Worm (Caenorhabditis elegans) whole organism, L2 larva: ENCODE measurements around the gene cnk-1.
A peak's percentile ranks its signal among the peaks of the same experiment; 100 is the strongest.
"Not testable (repeated sequence)": the region's sequence is repeated elsewhere in the genome, so short reads cannot be mapped to it uniquely, and the experiment has no call there.

Experiments used
- F13H6.1 ChIP-seq: sonication (generic microtip); optimal IDR thresholded peaks from 2 replicates; lab custom pipeline; 2016; ENCODE audit warnings: missing genetic modification characterization, missing compliant biosample characterization
- alr-1 ChIP-seq: fragments of 150-350 bp; optimal IDR thresholded peaks from 2 replicates; lab custom pipeline; 2014; ENCODE audit warnings: missing biosample characterization, missing genetic modification characterization
- ama-1 ChIP-seq: fragments of 150-350 bp; optimal IDR thresholded peaks from 2 replicates; lab custom pipeline; 2018; ENCODE audit warnings: inconsistent platforms
- blmp-1 ChIP-seq: sonication (generic microtip); optimal IDR thresholded peaks from 2 replicates; lab custom pipeline; 2017; ENCODE audit warnings: missing genetic modification characterization, mild to moderate bottlenecking, missing compliant biosample characterization, antibody characterized with exemption, moderate library complexity; ENCODE audit not compliant: insufficient read depth
- ceh-16 ChIP-seq: fragments of 150-350 bp; optimal IDR thresholded peaks from 2 replicates; lab custom pipeline; 2014; ENCODE audit warnings: missing biosample characterization, missing genetic modification characterization
- egl-27 ChIP-seq: sonication (generic microtip); optimal IDR thresholded peaks from 3 replicates; lab custom pipeline; 2017; ENCODE audit warnings: missing biosample characterization, missing genetic modification reagents, missing genetic modification characterization
- elt-1 ChIP-seq: fragments of 150-350 bp; optimal IDR thresholded peaks from 2 replicates; lab custom pipeline; 2014; ENCODE audit warnings: missing biosample characterization, missing genetic modification characterization
- fos-1 ChIP-seq: fragments of 150-350 bp; optimal IDR thresholded peaks from 2 replicates; lab custom pipeline; 2014; ENCODE audit warnings: missing biosample characterization, missing genetic modification characterization
- gmeb-1 ChIP-seq: fragments of 150-350 bp; optimal IDR thresholded peaks from 2 replicates; lab custom pipeline; 2014; ENCODE audit warnings: missing biosample characterization, missing genetic modification characterization
- lin-11 ChIP-seq: fragments of 150-350 bp; sonication (generic microtip); optimal IDR thresholded peaks from 2 replicates; lab custom pipeline; 2014; ENCODE audit warnings: missing biosample characterization, missing genetic modification characterization, inconsistent platforms, mixed read lengths
- lin-13 ChIP-seq: fragments of 150-350 bp; optimal IDR thresholded peaks from 2 replicates; lab custom pipeline; 2014; ENCODE audit warnings: missing biosample characterization, missing genetic modification reagents, missing genetic modification characterization
- lin-39 ChIP-seq: fragments of 150-350 bp; optimal IDR thresholded peaks from 2 replicates; lab custom pipeline; 2014; ENCODE audit warnings: missing biosample characterization, missing genetic modification reagents, missing genetic modification characterization
- lsy-2 ChIP-seq, 2 experiments: fragments of 150-350 bp in 1 of 2; sonication (generic microtip) in 1 of 2; optimal IDR thresholded peaks; 2 replicates each; lab custom pipeline; 2014 to 2017; ENCODE audit warnings: missing biosample characterization in 2 of 2, missing genetic modification characterization in 2 of 2
- mab-5 ChIP-seq: fragments of 150-350 bp; optimal IDR thresholded peaks from 2 replicates; lab custom pipeline; 2014; ENCODE audit warnings: missing biosample characterization, missing genetic modification characterization
- mbf-1 ChIP-seq: sonication (generic microtip); optimal IDR thresholded peaks from 2 replicates; lab custom pipeline; 2017; ENCODE audit warnings: missing biosample characterization, missing genetic modification characterization
- mdl-1 ChIP-seq, 2 experiments: fragments of 150-350 bp in 1 of 2; sonication (generic microtip) in 1 of 2; optimal IDR thresholded peaks; 2 replicates each; lab custom pipeline; 2017; ENCODE audit warnings: missing biosample characterization in 2 of 2, missing genetic modification characterization in 2 of 2
- nhr-10 ChIP-seq: sonication (generic microtip); optimal IDR thresholded peaks from 2 replicates; lab custom pipeline; 2017; ENCODE audit warnings: missing biosample characterization, missing genetic modification characterization
- nhr-12 ChIP-seq: fragments of 150-350 bp; optimal IDR thresholded peaks from 2 replicates; lab custom pipeline; 2014; ENCODE audit warnings: missing biosample characterization, missing genetic modification characterization
- nhr-129 ChIP-seq: fragments of 150-350 bp; optimal IDR thresholded peaks from 2 replicates; lab custom pipeline; 2014; ENCODE audit warnings: missing biosample characterization, missing genetic modification characterization
- nhr-21 ChIP-seq: fragments of 150-350 bp; optimal IDR thresholded peaks from 2 replicates; lab custom pipeline; 2014; ENCODE audit warnings: missing biosample characterization, missing genetic modification characterization
- nhr-237 ChIP-seq: fragments of 150-350 bp; optimal IDR thresholded peaks from 2 replicates; lab custom pipeline; 2014; ENCODE audit warnings: missing biosample characterization, missing genetic modification characterization
- nhr-25 ChIP-seq: fragments of 150-350 bp; sonication (generic microtip); optimal IDR thresholded peaks from 3 replicates; lab custom pipeline; 2014; ENCODE audit warnings: missing biosample characterization, missing genetic modification characterization
- nhr-6 ChIP-seq: fragments of 150-350 bp; optimal IDR thresholded peaks from 2 replicates; lab custom pipeline; 2014; ENCODE audit warnings: missing biosample characterization, missing genetic modification characterization
- nhr-77 ChIP-seq: fragments of 150-350 bp; optimal IDR thresholded peaks from 2 replicates; lab custom pipeline; 2014; ENCODE audit warnings: missing biosample characterization, missing genetic modification characterization
- peb-1 ChIP-seq: fragments of 150-350 bp; optimal IDR thresholded peaks from 2 replicates; lab custom pipeline; 2014; ENCODE audit warnings: missing biosample characterization, missing genetic modification characterization
- sem-4 ChIP-seq: fragments of 150-350 bp; optimal IDR thresholded peaks from 2 replicates; lab custom pipeline; 2014; ENCODE audit warnings: missing biosample characterization, missing genetic modification reagents, missing genetic modification characterization
- skn-1 ChIP-seq: sonication (generic microtip); optimal IDR thresholded peaks from 2 replicates; lab custom pipeline; 2017; ENCODE audit warnings: missing biosample characterization, missing genetic modification characterization
- sma-3 ChIP-seq: sonication (generic microtip); optimal IDR thresholded peaks from 2 replicates; lab custom pipeline; 2016; ENCODE audit warnings: missing genetic modification reagents, missing genetic modification characterization, missing compliant biosample characterization
- snpc-4 ChIP-seq: fragments of 150-350 bp; optimal IDR thresholded peaks from 2 replicates; lab custom pipeline; 2014; ENCODE audit warnings: missing biosample characterization, missing genetic modification characterization
- zag-1 ChIP-seq: fragments of 150-350 bp; optimal IDR thresholded peaks from 2 replicates; lab custom pipeline; 2014; ENCODE audit warnings: missing biosample characterization, missing genetic modification characterization

The cnk-1 gene

ce11 chrIII:10221860-10222259 is 49.2 kb upstream of the cnk-1 start, which contains the start of gene Y70G10A.4:
Gene Y70G10A.4, plus strand, starts transcription at chrIII:10222160.
- not testable (repeated sequence) for TF ChIP-seq ceh-16 (tag; lab: Kevin White, UChicago); F13H6.1 (tag; lab: Kevin White, UChicago); sma-3 (GFP tag; lab: Kevin White, UChicago)

- TF ChIP-seq snpc-4 = no peak
- no peak for TF ChIP-seq gmeb-1 (tag; lab: Kevin White, UChicago)
- no peak for TF ChIP-seq ceh-16 (tag; lab: Kevin White, UChicago)
- TF ChIP-seq nhr-10 (tag; lab: Kevin White, UChicago) = no peak
- TF ChIP-seq lin-11 = no peak
- TF ChIP-seq nhr-21 = no peak
- TF ChIP-seq lsy-2 (tag; optimal IDR thresholded peaks at IDR 0.05; lab: Kevin White, UChicago) = no peak
- no peak for TF ChIP-seq lin-13 (GFP tag; lab: Kevin White, UChicago)
- no peak for TF ChIP-seq alr-1 (tag; lab: Kevin White, UChicago)
- TF ChIP-seq lin-39 = no peak
- no peak for TF ChIP-seq mab-5 (tag; lab: Kevin White, UChicago)
- TF ChIP-seq nhr-25 (tag; lab: Kevin White, UChicago) = no peak
- no peak for TF ChIP-seq ama-1 (lab: Kevin White, UChicago)
- no peak for TF ChIP-seq sem-4 (tag; lab: Kevin White, UChicago)
- TF ChIP-seq mdl-1 (tag; optimal IDR thresholded peaks at IDR 0.05; lab: Kevin White, UChicago) = no peak
- no peak for TF ChIP-seq elt-1 (tag; lab: Kevin White, UChicago)
- no peak for TF ChIP-seq peb-1 (tag; lab: Kevin White, UChicago)
- no peak for TF ChIP-seq nhr-77
These were observed 39.4 kb upstream of the cnk-1 start for ce11 chrIII:10231641-10232040.

DNA sequence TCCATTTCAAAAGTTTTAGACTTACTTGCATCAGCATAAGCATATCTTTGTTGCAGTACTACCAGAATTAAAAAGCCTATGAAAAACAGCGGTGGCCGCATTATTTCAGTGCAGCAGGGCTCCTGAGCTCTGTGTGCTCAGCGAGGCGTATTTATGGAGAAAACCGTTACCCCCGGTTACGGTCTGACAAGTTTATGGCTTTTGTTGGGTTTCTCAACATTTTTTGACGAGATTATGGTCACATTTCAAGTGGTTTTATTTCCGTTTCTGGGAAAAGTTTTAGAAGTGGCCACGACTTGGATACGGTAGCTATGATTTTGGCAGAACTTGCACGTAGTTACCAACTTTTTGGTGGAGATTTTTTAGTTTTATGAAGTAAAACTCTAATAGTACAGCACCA is 37.1 kb upstream of the cnk-1 start, which contains the start of gene paml-1:
Gene paml-1, minus strand, starts transcription at position 101 of the 400 bp plus-strand sequence.
- TF ChIP-seq lsy-2 (tag; optimal IDR thresholded peaks at IDR 0.05; lab: Kevin White, UChicago) (no peak), nhr-10 (tag; lab: Kevin White, UChicago) (no peak), mab-5 (tag; lab: Kevin White, UChicago) (no peak), nhr-237 (tag; lab: Kevin White, UChicago) (no peak), zag-1 (tag; lab: Kevin White, UChicago) (no peak), nhr-25 (tag; lab: Kevin White, UChicago) (no peak), nhr-6 (tag; lab: Kevin White, UChicago) (no peak), nhr-129 (no peak), egl-27 (no peak), gmeb-1 (tag; lab: Kevin White, UChicago) (no peak)

DNA sequence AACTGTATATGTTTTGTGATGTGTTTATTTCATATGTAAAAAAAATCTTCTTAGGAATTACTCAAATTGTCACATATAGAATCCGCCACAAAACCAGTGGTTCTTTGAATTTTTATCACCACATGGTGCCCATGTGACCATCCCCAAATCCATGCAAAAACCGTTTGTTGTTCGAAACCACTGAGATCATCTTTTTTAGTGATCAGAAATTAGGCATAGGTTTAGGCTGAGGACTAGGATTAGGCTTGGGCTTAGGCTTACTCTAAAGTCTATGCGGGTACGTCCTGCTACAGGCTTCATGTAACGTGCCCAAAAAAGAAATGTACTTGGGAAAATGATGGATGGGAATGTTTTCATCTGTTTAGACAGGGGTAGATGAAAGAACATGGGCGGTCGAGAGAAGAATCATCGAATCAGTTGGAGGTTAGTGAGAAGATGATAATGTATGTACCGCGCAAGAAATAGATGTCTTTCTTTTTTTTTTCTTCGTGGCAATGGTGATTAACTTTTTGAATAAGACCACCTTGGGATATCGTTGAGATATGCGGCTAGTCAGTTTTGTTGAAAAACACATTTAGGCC is 34.7 kb upstream of the cnk-1 start:
- no peak for TF ChIP-seq sem-4 (tag; lab: Kevin White, UChicago)
- peak; percentile 9 for TF ChIP-seq fos-1 (tag; lab: Kevin White, UChicago)
- TF ChIP-seq ceh-16 (tag; lab: Kevin White, UChicago) = no peak
- TF ChIP-seq nhr-21 = peak; percentile 11
- TF ChIP-seq, all 48 proteins: peak for 2

DNA sequence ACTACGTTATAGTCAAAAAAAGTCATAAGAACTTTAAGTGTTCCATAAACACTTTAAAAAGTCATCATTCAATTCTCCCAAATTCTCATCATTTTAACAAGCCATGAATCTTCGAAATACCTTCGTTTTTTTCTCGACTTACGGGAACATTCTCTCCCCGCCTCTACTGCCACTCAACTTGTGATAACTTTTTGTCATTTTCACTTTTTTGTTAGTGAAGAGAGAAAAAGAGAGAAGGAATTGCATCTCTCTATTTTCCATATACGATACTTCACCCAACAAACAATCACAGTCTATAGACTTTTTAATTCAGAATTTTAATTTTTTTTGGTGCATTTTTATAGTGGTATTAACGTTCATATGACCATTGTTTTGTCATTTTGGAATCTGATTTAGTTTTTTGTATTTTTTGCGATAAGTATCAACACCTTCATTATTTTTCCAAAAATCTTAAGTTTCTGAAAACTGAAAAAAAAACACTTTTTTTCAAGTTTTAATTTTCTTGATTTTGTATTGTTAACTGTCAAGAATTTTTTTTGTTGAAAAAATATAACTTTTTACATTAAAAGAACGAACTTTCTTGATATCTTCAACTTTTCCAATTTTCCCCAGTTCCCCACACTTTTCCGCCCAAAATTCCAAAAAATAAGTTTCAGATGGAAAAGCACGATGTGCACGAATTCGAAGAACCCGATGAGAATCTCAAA is 32.5 kb upstream of the cnk-1 start, which contains the start of gene Y70G10A.3:
Gene Y70G10A.3, plus strand, starts transcription at position 657 of the 707 bp plus-strand sequence.
- TF ChIP-seq lin-11 (no peak), blmp-1 (tag; lab: Kevin White, UChicago) (peak; percentile 29)

DNA sequence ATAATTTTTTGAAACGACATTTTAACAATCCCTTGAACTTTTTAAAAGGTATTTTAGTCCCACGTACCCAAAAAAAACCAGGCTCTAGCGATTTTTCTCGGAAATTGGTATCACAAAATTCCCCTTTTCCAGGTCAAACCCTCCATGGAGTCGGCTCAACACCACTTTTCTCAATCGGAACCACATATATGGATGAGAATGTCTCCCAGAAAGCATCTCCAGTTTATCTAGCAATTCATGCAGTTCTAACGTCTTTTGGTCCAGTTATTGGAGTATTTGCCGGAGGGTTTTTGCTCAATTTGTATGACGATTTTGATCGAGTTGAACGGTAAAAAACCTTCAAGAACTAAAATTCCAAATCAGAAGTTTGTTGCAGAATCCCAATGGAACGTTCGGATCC is 31.0 kb upstream of the cnk-1 start:
- TF ChIP-seq mdl-1 (tag; optimal IDR thresholded peaks at IDR 0.05; lab: Kevin White, UChicago) (no peak), mbf-1 (tag; lab: Kevin White, UChicago) (no peak), nhr-25 (tag; lab: Kevin White, UChicago) (no peak), nhr-12 (tag; lab: Kevin White, UChicago) (no peak), nhr-237 (tag; lab: Kevin White, UChicago) (no peak), peb-1 (tag; lab: Kevin White, UChicago) (no peak), zag-1 (tag; lab: Kevin White, UChicago) (no peak), skn-1 (tag; lab: Kevin White, UChicago) (no peak)
- TF ChIP-seq, all 48 proteins: peak for 0
